Worm (Caenorhabditis elegans) whole organism, mixed stage, embryonic: ENCODE measurements around the gene F31B12.3.

Experiments used
- ces-1 ChIP-seq: fragments of 150-350 bp; optimal IDR thresholded peaks from 2 replicates; lab custom pipeline; 2014; ENCODE audit warnings: missing biosample characterization, missing genetic modification reagents, missing genetic modification characterization
- hlh-1 ChIP-seq: fragments of 150-350 bp; optimal IDR thresholded peaks from 2 replicates; lab custom pipeline; 2014; ENCODE audit warnings: missing biosample characterization, missing genetic modification reagents, missing genetic modification characterization
- lin-13 ChIP-seq: fragments of 150-350 bp; optimal IDR thresholded peaks from 2 replicates; lab custom pipeline; 2014; ENCODE audit warnings: missing biosample characterization, missing genetic modification characterization
- nhr-12 ChIP-seq: fragments of 150-350 bp; optimal IDR thresholded peaks from 2 replicates; lab custom pipeline; 2014; ENCODE audit warnings: missing biosample characterization, missing genetic modification characterization
- sptf-1 ChIP-seq: sonication (generic microtip); optimal IDR thresholded peaks from 2 replicates; lab custom pipeline; 2017; ENCODE audit warnings: mild to moderate bottlenecking, missing genetic modification characterization, moderate library complexity, missing compliant biosample characterization
- ztf-11 ChIP-seq: fragments of 150-350 bp; optimal IDR thresholded peaks from 2 replicates; lab custom pipeline; 2014; ENCODE audit warnings: missing biosample characterization, missing genetic modification characterization

- TF ChIP-seq sptf-1 (tag; lab: Kevin White, UChicago) (no peak), ztf-11 (tag; lab: Kevin White, UChicago) (no peak), lin-13 (tag; lab: Kevin White, UChicago) (no peak), ces-1 (GFP tag; lab: Kevin White, UChicago) (no peak), nhr-12 (no peak), hlh-1 (tag; lab: Kevin White, UChicago) (no peak)
Observed at ce11 chrX:10820511-10820910, at the start of gene F31B12.3.
